Worm (Caenorhabditis elegans) whole organism, L4 larva: ENCODE results near the gene sec-23.

ENCODE experiments used
- duxl-1 ChIP-seq: sonication (generic microtip); optimal IDR thresholded peaks from 2 replicates; lab custom pipeline; 2016; ENCODE audit warnings: mild to moderate bottlenecking, missing genetic modification characterization, moderate library complexity, missing compliant biosample characterization; ENCODE audit not compliant: poor library complexity
- egl-27 ChIP-seq: sonication (generic microtip); optimal IDR thresholded peaks from 3 replicates; lab custom pipeline; 2017; ENCODE audit warnings: missing biosample characterization, missing genetic modification reagents, missing genetic modification characterization
- nhr-237 ChIP-seq: sonication (generic microtip); optimal IDR thresholded peaks from 2 replicates; lab custom pipeline; 2017; ENCODE audit warnings: missing biosample characterization, missing genetic modification characterization

DNA sequence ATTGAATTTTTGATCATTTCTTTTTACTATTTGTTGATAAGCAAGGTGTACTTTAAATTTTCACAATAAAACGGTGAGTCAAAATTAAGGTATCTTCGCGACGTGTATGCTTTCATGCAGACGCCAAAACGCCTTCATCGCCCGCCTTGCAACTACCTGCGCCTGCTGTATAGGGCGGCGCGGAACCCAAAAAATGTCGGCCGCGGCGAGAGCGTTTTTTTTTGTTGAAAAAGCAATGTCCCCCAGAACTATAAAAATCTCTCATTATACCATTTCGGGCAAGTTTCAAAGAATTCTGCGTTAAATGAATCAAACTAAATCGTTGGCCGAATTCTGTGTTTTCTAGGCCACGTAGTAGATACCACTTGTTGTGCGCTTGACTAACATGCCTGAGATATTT, 52.6 kb downstream of the sec-23 start:
- TF ChIP-seq duxl-1 (tag; lab: Kevin White, UChicago) (no peak), nhr-237 (tag; lab: Kevin White, UChicago) (no peak), egl-27 (no peak)
